Fruit fly (Drosophila melanogaster): ENCODE results near the gene B4.

Gene B4

dm6 chr2L:13547738-13548726 is 1.1 kb downstream of the B4 start (continued):
- TF ChIP-seq CG11085 (GFP tag; IDR thresholded peaks at IDR 0.05), result no peak
- TF ChIP-seq shn (GFP tag; optimal IDR thresholded peaks at IDR 0.05), result no peak
- TF ChIP-seq bowl (GFP tag; IDR thresholded peaks at IDR 0.05), result no peak
- no peak for TF ChIP-seq slou (GFP tag; optimal IDR thresholded peaks at IDR 0.05)
- peak; percentile 62 for TF ChIP-seq scrt (GFP tag; optimal IDR thresholded peaks at IDR 0.05)
- no peak for TF ChIP-seq dm (GFP tag; optimal IDR thresholded peaks at IDR 0.05)
- peak; percentile 27 for TF ChIP-seq Ssrp (tag; optimal IDR thresholded peaks at IDR 0.05)
- no peak for TF ChIP-seq gfzf (GFP tag; optimal IDR thresholded peaks at IDR 0.05)
- no peak for TF ChIP-seq CG10565 (GFP tag; optimal IDR thresholded peaks at IDR 0.05)
- TF ChIP-seq Hr51 (GFP tag; optimal IDR thresholded peaks at IDR 0.05), result peak; percentile 36 to 56
- TF ChIP-seq CG10462 (GFP tag; optimal IDR thresholded peaks at IDR 0.05), result peak; percentile 10
- peak; percentile 29 for TF ChIP-seq vfl (GFP tag; optimal IDR thresholded peaks at IDR 0.05)
- TF ChIP-seq CG3281 (GFP tag; optimal IDR thresholded peaks at IDR 0.05), result peak; percentile 51
- TF ChIP-seq corto (GFP tag; optimal IDR thresholded peaks at IDR 0.05), result no peak
- no peak for TF ChIP-seq Neu2 (GFP tag; optimal IDR thresholded peaks at IDR 0.05; ENCODE audit: borderline replicate concordance)
- peak; percentile 58 for TF ChIP-seq Hmr (GFP tag; optimal IDR thresholded peaks at IDR 0.05)
- peak; percentile 44; the same call in 1 of the 2 replicates for TF ChIP-seq CG31441 (GFP tag; IDR thresholded peaks at IDR 0.05)
- TF ChIP-seq CG34376 (GFP tag; optimal IDR thresholded peaks at IDR 0.05), result peak; percentile 40
- peak; percentile 49 for TF ChIP-seq phol (tag; optimal IDR thresholded peaks at IDR 0.05)
- no peak for TF ChIP-seq Lim3 (GFP tag; IDR thresholded peaks at IDR 0.05)
- no peak for TF ChIP-seq CG12236 (GFP tag; optimal IDR thresholded peaks at IDR 0.05)
- no peak for TF ChIP-seq CG4360 (GFP tag; IDR thresholded peaks at IDR 0.05)
- TF ChIP-seq Oaz (GFP tag; IDR thresholded peaks at IDR 0.05), result no peak
- no peak for TF ChIP-seq CG17328 (GFP tag; IDR thresholded peaks at IDR 0.05)
- no peak for TF ChIP-seq Sry-δ (GFP tag; optimal IDR thresholded peaks at IDR 0.05)
- peak; percentile 45 for TF ChIP-seq CG12391 (tag; optimal IDR thresholded peaks at IDR 0.05)
- no peak for TF ChIP-seq gcm2 (GFP tag; optimal IDR thresholded peaks at IDR 0.05)
- TF ChIP-seq CG7372 (GFP tag; IDR thresholded peaks at IDR 0.05), result no peak; the same call in 1 of the 2 replicates
- TF ChIP-seq CG13775 (GFP tag; optimal IDR thresholded peaks at IDR 0.05), result peak; percentile 28
- TF ChIP-seq B-H1 (GFP tag; IDR thresholded peaks at IDR 0.05), result no peak
- peak; percentile 30 for TF ChIP-seq CG18619 (GFP tag; optimal IDR thresholded peaks at IDR 0.05)
- peak; percentile 52 for TF ChIP-seq sug (tag; optimal IDR thresholded peaks at IDR 0.05)
- TF ChIP-seq ato (GFP tag; IDR thresholded peaks at IDR 0.05; ENCODE audit: partially characterized antibody), result no peak
- peak; percentile 51 for TF ChIP-seq CG1832 (GFP tag; optimal IDR thresholded peaks at IDR 0.05)
- TF ChIP-seq jumu (GFP tag; optimal IDR thresholded peaks at IDR 0.05), result peak; percentile 37
- peak; percentile 77 for TF ChIP-seq CG17385 (GFP tag; optimal IDR thresholded peaks at IDR 0.05)
- TF ChIP-seq unc-4 (GFP tag; IDR thresholded peaks at IDR 0.05; ENCODE audit: partially characterized antibody), result no peak
- TF ChIP-seq Nf-YA (GFP tag; IDR thresholded peaks at IDR 0.05), result no peak
- TF ChIP-seq klu (GFP tag; IDR thresholded peaks at IDR 0.05), result no peak
- no peak for TF ChIP-seq eve (GFP tag; optimal IDR thresholded peaks at IDR 0.05)
- peak; percentile 79 for TF ChIP-seq Ets65A (GFP tag)
- no peak for TF ChIP-seq CG7928 (GFP tag; optimal IDR thresholded peaks at IDR 0.05)
- TF ChIP-seq Nf-YC (tag; optimal IDR thresholded peaks at IDR 0.05), result peak; percentile 23
- no peak for TF ChIP-seq CG2129 (GFP tag; IDR thresholded peaks at IDR 0.05; ENCODE audit: partially characterized antibody)
- peak; percentile 48 for TF ChIP-seq ind (GFP tag; optimal IDR thresholded peaks at IDR 0.05)
- peak; percentile 46; the same call in 1 of the 2 replicates for TF ChIP-seq onecut (GFP tag; IDR thresholded peaks at IDR 0.05)
- peak in 1 of 2 experiments; percentile 72 for TF ChIP-seq Dfd (GFP tag; optimal IDR thresholded peaks at IDR 0.05)
- TF ChIP-seq CG18764 (GFP tag; optimal IDR thresholded peaks at IDR 0.05), result no peak
- TF ChIP-seq C15 (GFP tag; IDR thresholded peaks at IDR 0.05), result no peak

All from whole organism, embryonic.